Worm (Caenorhabditis elegans) whole organism, L3 larva: ENCODE results near the gene ZC132.11.
"Not testable (repeated sequence)": the region's sequence is repeated elsewhere in the genome, so short reads cannot be mapped to it uniquely, and the experiment has no call there.

Source experiments
- ZK546.5 ChIP-seq: sonication (generic microtip); optimal IDR thresholded peaks from 2 replicates; lab custom pipeline; 2017; ENCODE audit warnings: missing biosample characterization, missing genetic modification characterization
- ama-1 ChIP-seq: fragments of 150-350 bp; optimal IDR thresholded peaks from 2 replicates; lab custom pipeline; 2018
- ceh-16 ChIP-seq: sonication (generic microtip); optimal IDR thresholded peaks from 2 replicates; lab custom pipeline; 2017; ENCODE audit warnings: missing biosample characterization, missing genetic modification characterization
- ceh-28 ChIP-seq: fragments of 150-350 bp; optimal IDR thresholded peaks from 2 replicates; lab custom pipeline; 2014; ENCODE audit warnings: missing biosample characterization, missing genetic modification reagents, missing genetic modification characterization
- ceh-82 ChIP-seq: fragments of 150-350 bp; optimal IDR thresholded peaks from 2 replicates; lab custom pipeline; 2014; ENCODE audit warnings: missing biosample characterization, missing genetic modification characterization
- ceh-9 ChIP-seq: sonication (generic microtip); optimal IDR thresholded peaks from 2 replicates; lab custom pipeline; 2018; ENCODE audit warnings: missing biosample characterization, missing genetic modification characterization
- daf-12 ChIP-seq: fragments of 150-350 bp; optimal IDR thresholded peaks from 2 replicates; lab custom pipeline; 2014; ENCODE audit warnings: missing biosample characterization, missing genetic modification reagents, missing genetic modification characterization
- egl-27 ChIP-seq: sonication (generic microtip); optimal IDR thresholded peaks from 4 replicates; lab custom pipeline; 2017; ENCODE audit warnings: missing biosample characterization, missing genetic modification reagents, missing genetic modification characterization
- egl-5 ChIP-seq: fragments of 150-350 bp; optimal IDR thresholded peaks from 2 replicates; lab custom pipeline; 2017; ENCODE audit warnings: missing biosample characterization, missing genetic modification reagents, missing genetic modification characterization, inconsistent platforms
- elt-1 ChIP-seq: fragments of 150-350 bp; optimal IDR thresholded peaks from 2 replicates; lab custom pipeline; 2014; ENCODE audit warnings: missing biosample characterization, missing genetic modification characterization
- elt-2 ChIP-seq: sonication (generic microtip); optimal IDR thresholded peaks from 2 replicates; lab custom pipeline; 2016; ENCODE audit warnings: missing genetic modification reagents, mild to moderate bottlenecking, missing genetic modification characterization, missing compliant biosample characterization
- elt-3 ChIP-seq, 3 experiments: fragments of 150-350 bp in 1 of 3; sonication (generic microtip) in 2 of 3; optimal IDR thresholded peaks; 2 replicates in 2 of 3; 4 replicates in 1 of 3; lab custom pipeline; 2014 to 2017; ENCODE audit warnings: missing biosample characterization in 3 of 3, missing genetic modification characterization in 3 of 3
- fkh-10 ChIP-seq: sonication (generic microtip); optimal IDR thresholded peaks from 2 replicates; lab custom pipeline; 2017; ENCODE audit warnings: missing biosample characterization, missing genetic modification reagents, missing genetic modification characterization
- fkh-2 ChIP-seq: fragments of 150-350 bp; optimal IDR thresholded peaks from 2 replicates; lab custom pipeline; 2014; ENCODE audit warnings: missing biosample characterization, missing genetic modification reagents, missing genetic modification characterization
- fos-1 ChIP-seq: fragments of 150-350 bp; optimal IDR thresholded peaks from 2 replicates; lab custom pipeline; 2014; ENCODE audit warnings: missing biosample characterization, missing genetic modification characterization
- hmg-11 ChIP-seq: sonication (generic microtip); optimal IDR thresholded peaks from 2 replicates; lab custom pipeline; 2016; ENCODE audit warnings: missing genetic modification characterization, missing compliant biosample characterization
- jun-1 ChIP-seq: fragments of 150-350 bp; optimal IDR thresholded peaks from 2 replicates; lab custom pipeline; 2014; ENCODE audit warnings: missing biosample characterization, missing genetic modification reagents, missing genetic modification characterization
- lin-39 ChIP-seq: fragments of 150-350 bp; optimal IDR thresholded peaks from 2 replicates; lab custom pipeline; 2018; ENCODE audit warnings: missing biosample characterization, missing genetic modification reagents, missing genetic modification characterization
- lsy-12 ChIP-seq: sonication (generic microtip); optimal IDR thresholded peaks from 2 replicates; lab custom pipeline; 2016; ENCODE audit warnings: mild to moderate bottlenecking, missing genetic modification characterization, missing compliant biosample characterization
- mml-1 ChIP-seq: fragments of 150-350 bp; sonication (generic microtip); optimal IDR thresholded peaks from 3 replicates; lab custom pipeline; 2014; ENCODE audit warnings: missing biosample characterization, missing genetic modification characterization
- nhr-11 ChIP-seq: fragments of 150-350 bp; optimal IDR thresholded peaks from 2 replicates; lab custom pipeline; 2014; ENCODE audit warnings: missing biosample characterization, missing genetic modification characterization
- nhr-12 ChIP-seq: fragments of 150-350 bp; optimal IDR thresholded peaks from 2 replicates; lab custom pipeline; 2014; ENCODE audit warnings: missing biosample characterization, missing genetic modification characterization
- nhr-23 ChIP-seq: fragments of 150-350 bp; optimal IDR thresholded peaks from 2 replicates; lab custom pipeline; 2014; ENCODE audit warnings: missing biosample characterization, missing genetic modification reagents, missing genetic modification characterization
- nhr-237 ChIP-seq: fragments of 150-350 bp; optimal IDR thresholded peaks from 2 replicates; lab custom pipeline; 2014; ENCODE audit warnings: missing biosample characterization, missing genetic modification characterization
- nhr-28 ChIP-seq: fragments of 150-350 bp; optimal IDR thresholded peaks from 2 replicates; lab custom pipeline; 2014; ENCODE audit warnings: missing biosample characterization, missing genetic modification characterization
- nhr-43 ChIP-seq: sonication (generic microtip); optimal IDR thresholded peaks from 2 replicates; lab custom pipeline; 2016; ENCODE audit warnings: mild to moderate bottlenecking, missing genetic modification characterization, missing compliant biosample characterization; ENCODE audit not compliant: poor library complexity, severe bottlenecking
- nhr-67 ChIP-seq: fragments of 150-350 bp; optimal IDR thresholded peaks from 2 replicates; lab custom pipeline; 2014; ENCODE audit warnings: missing biosample characterization, missing genetic modification characterization
- nhr-76 ChIP-seq: fragments of 150-350 bp; sonication (generic microtip); optimal IDR thresholded peaks from 5 replicates; lab custom pipeline; 2014; ENCODE audit warnings: missing biosample characterization, missing genetic modification characterization
- nhr-77 ChIP-seq: fragments of 150-350 bp; optimal IDR thresholded peaks from 2 replicates; lab custom pipeline; 2014; ENCODE audit warnings: missing biosample characterization, missing genetic modification characterization
- pha-4 ChIP-seq: fragments of 150-350 bp; optimal IDR thresholded peaks from 2 replicates; lab custom pipeline; 2014; ENCODE audit warnings: missing biosample characterization, missing genetic modification reagents, missing genetic modification characterization
- pqm-1 ChIP-seq: fragments of 150-350 bp; optimal IDR thresholded peaks from 2 replicates; lab custom pipeline; 2017; ENCODE audit warnings: missing biosample characterization, missing genetic modification characterization, inconsistent platforms
- sea-2 ChIP-seq: fragments of 150-350 bp; sonication (generic microtip); optimal IDR thresholded peaks from 4 replicates; lab custom pipeline; 2014; ENCODE audit warnings: missing biosample characterization, missing genetic modification reagents, missing genetic modification characterization
- snpc-4 ChIP-seq: fragments of 150-350 bp; optimal IDR thresholded peaks from 2 replicates; lab custom pipeline; 2014; ENCODE audit warnings: missing biosample characterization, missing genetic modification characterization
- unc-39 ChIP-seq: sonication (generic microtip); optimal IDR thresholded peaks from 4 replicates; lab custom pipeline; 2017; ENCODE audit warnings: missing biosample characterization, missing genetic modification characterization
- unc-62 ChIP-seq: fragments of 150-350 bp; sonication (generic microtip); optimal IDR thresholded peaks from 4 replicates; lab custom pipeline; 2014; ENCODE audit warnings: missing biosample characterization, missing genetic modification reagents, missing genetic modification characterization
- zag-1 ChIP-seq: fragments of 150-350 bp; optimal IDR thresholded peaks from 2 replicates; lab custom pipeline; 2014; ENCODE audit warnings: missing biosample characterization, missing genetic modification characterization
- ztf-4 ChIP-seq: fragments of 150-350 bp; optimal IDR thresholded peaks from 2 replicates; lab custom pipeline; 2014; ENCODE audit warnings: missing biosample characterization, missing genetic modification characterization

The ZC132.11 gene

ce11 chrV:4271258-4271657, 27.2 kb downstream of the ZC132.11 start, which contains the start of gene srt-38:
TSS of gene srt-38 (minus strand) at chrV:4271358.
- TF ChIP-seq nhr-23 (tag; lab: Kevin White, UChicago); elt-1 (tag; lab: Kevin White, UChicago); ama-1 (lab: Kevin White, UChicago): not testable (repeated sequence)
- TF ChIP-seq, all 47 proteins: peak for 0; not testable (repeated sequence) for 47

ce11 chrV:4268213-4268612, 30.3 kb downstream of the ZC132.11 start, which contains the start of gene srt-36:
TSS of gene srt-36 (minus strand) at chrV:4268313.
- not testable (repeated sequence) for TF ChIP-seq unc-39, snpc-4, elt-2 (tag; lab: Kevin White, UChicago)

- no peak for TF ChIP-seq unc-39 (tag; lab: Kevin White, UChicago)
- no peak for TF ChIP-seq zag-1 (tag; lab: Kevin White, UChicago)
- no peak for TF ChIP-seq mml-1
- TF ChIP-seq elt-1 (tag; lab: Kevin White, UChicago) = no peak
- TF ChIP-seq egl-27 = no peak
- TF ChIP-seq fkh-2 (tag; lab: Kevin White, UChicago) = no peak
- TF ChIP-seq jun-1 (tag; lab: Kevin White, UChicago) = no peak
- TF ChIP-seq nhr-12 (tag; lab: Kevin White, UChicago) = no peak
- TF ChIP-seq egl-5 (tag; lab: Kevin White, UChicago) = no peak
- no peak for TF ChIP-seq lsy-12
- no peak for TF ChIP-seq nhr-67 (tag; lab: Kevin White, UChicago)
- TF ChIP-seq pqm-1 (tag; lab: Kevin White, UChicago) = no peak
- no peak for TF ChIP-seq daf-12 (tag; lab: Kevin White, UChicago)
- TF ChIP-seq ztf-4 (tag; lab: Kevin White, UChicago) = no peak
Observed at ce11 chrV:4264516-4264915, 34.0 kb downstream of the ZC132.11 start, which contains the start of gene srt-35. TSS of gene srt-35 (minus strand) at chrV:4264616.

- TF ChIP-seq elt-2 (tag; lab: Kevin White, UChicago) (no peak), ceh-16 (tag; lab: Kevin White, UChicago) (no peak), lin-39 (tag; lab: Kevin White, UChicago) (no peak), ZK546.5 (tag; lab: Kevin White, UChicago) (no peak), ceh-82 (tag; lab: Kevin White, UChicago) (no peak)
Observed at ce11 chrV:4261385-4261784, 37.1 kb downstream of the ZC132.11 start.

ce11 chrV:4260090-4260489, 38.4 kb downstream of the ZC132.11 start, which contains the start of gene srt-3:
TSS of gene srt-3 (minus strand) at chrV:4260190.
- TF ChIP-seq snpc-4 (tag; lab: Kevin White, UChicago) = no peak
- TF ChIP-seq ceh-9 (tag; lab: Kevin White, UChicago) = no peak
- TF ChIP-seq nhr-67 (tag; lab: Kevin White, UChicago) = no peak
- no peak for TF ChIP-seq fkh-10 (GFP tag; lab: Kevin White, UChicago)
- no peak for TF ChIP-seq elt-2 (tag; lab: Kevin White, UChicago)
- no peak for TF ChIP-seq nhr-28 (tag; lab: Kevin White, UChicago)
- TF ChIP-seq ceh-28 (tag; lab: Kevin White, UChicago) = no peak
- no peak for TF ChIP-seq pha-4
- TF ChIP-seq nhr-12 (tag; lab: Kevin White, UChicago) = no peak
- TF ChIP-seq egl-27 = no peak
- no peak for TF ChIP-seq nhr-76
- TF ChIP-seq nhr-11 (tag; lab: Kevin White, UChicago) = no peak
- TF ChIP-seq elt-3 (tag; optimal IDR thresholded peaks at IDR 0.05; lab: Kevin White, UChicago) = no peak

ce11 chrV:4256474-4256873, 42.0 kb downstream of the ZC132.11 start, which contains the start of gene srt-14:
TSS of gene srt-14 (minus strand) at chrV:4256574.
- no peak for TF ChIP-seq nhr-77 (tag; lab: Kevin White, UChicago)
- TF ChIP-seq sea-2 (GFP tag; lab: Kevin White, UChicago) = no peak
- no peak for TF ChIP-seq hmg-11 (tag; lab: Kevin White, UChicago)
- TF ChIP-seq nhr-43 (tag; lab: Kevin White, UChicago) = no peak
- no peak for TF ChIP-seq daf-12 (tag; lab: Kevin White, UChicago)
- TF ChIP-seq fos-1 (tag; lab: Kevin White, UChicago) = no peak
- no peak for TF ChIP-seq nhr-23 (tag; lab: Kevin White, UChicago)
- no peak for TF ChIP-seq ZK546.5 (tag; lab: Kevin White, UChicago)
- no peak for TF ChIP-seq unc-62 (GFP tag; lab: Kevin White, UChicago)
- no peak for TF ChIP-seq elt-3 (tag; optimal IDR thresholded peaks at IDR 0.05; lab: Kevin White, UChicago)
- TF ChIP-seq nhr-237 (tag; lab: Kevin White, UChicago) = no peak
- TF ChIP-seq snpc-4 (tag; lab: Kevin White, UChicago) = no peak
- no peak for TF ChIP-seq pqm-1 (tag; lab: Kevin White, UChicago)
- no peak for TF ChIP-seq fkh-10 (GFP tag; lab: Kevin White, UChicago)
- no peak for TF ChIP-seq elt-1 (tag; lab: Kevin White, UChicago)
- no peak for TF ChIP-seq zag-1 (tag; lab: Kevin White, UChicago)
- TF ChIP-seq nhr-67 (tag; lab: Kevin White, UChicago) = no peak
- no peak for TF ChIP-seq ceh-16 (tag; lab: Kevin White, UChicago)
